Worm (Caenorhabditis elegans): Measurements from ENCODE around the gene C37C3.11.

DNA sequence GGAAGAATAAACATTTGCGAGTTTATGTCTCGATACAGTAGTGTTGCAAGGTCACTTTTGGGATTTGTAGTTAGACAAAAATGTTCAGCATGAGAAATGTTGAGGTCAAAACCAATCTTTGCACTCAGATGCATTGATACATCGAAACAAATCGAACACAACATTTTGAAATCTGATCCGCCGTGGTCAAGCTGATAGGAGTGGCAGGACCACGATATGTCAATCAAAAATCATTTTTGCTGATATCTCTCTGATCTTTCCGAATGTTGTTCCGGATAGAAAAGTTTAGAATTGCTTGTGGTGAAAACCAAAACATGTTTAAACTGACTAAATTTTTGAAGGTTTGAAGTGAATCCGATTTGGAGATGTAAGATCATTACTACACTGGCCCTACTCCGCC, 38.7 kb downstream of the C37C3.11 start:
- TF ChIP-seq nhr-23 (tag; optimal IDR thresholded peaks at IDR 0.05), result no peak
- TF ChIP-seq unc-39 (tag; optimal IDR thresholded peaks at IDR 0.05), result no peak
- no peak for TF ChIP-seq daf-12 (tag; optimal IDR thresholded peaks at IDR 0.05)
- TF ChIP-seq aly-2 (tag; optimal IDR thresholded peaks at IDR 0.05), result no peak
- no peak for TF ChIP-seq hmg-11 (tag; optimal IDR thresholded peaks at IDR 0.05)
- TF ChIP-seq mdl-1 (tag; optimal IDR thresholded peaks at IDR 0.05), result no peak
